Fruit fly (Drosophila melanogaster): ENCODE data around the gene Pka-C1.

- TF ChIP-seq Sin3A (optimal IDR thresholded peaks at IDR 0.05), result no peak
- no peak for TF ChIP-seq psq (optimal IDR thresholded peaks at IDR 0.05)
- TF ChIP-seq h (optimal IDR thresholded peaks at IDR 0.05), result no peak
- TF ChIP-seq Myc (optimal IDR thresholded peaks at IDR 0.05), result no peak
- TF ChIP-seq ttk (optimal IDR thresholded peaks at IDR 0.05), result no peak
Observed at dm6 chr2L:9657269-9658191, 41.6 kb downstream of the Pka-C1 start.
